Worm (Caenorhabditis elegans) whole organism, L3 larva: Measurements from ENCODE around the gene F26A1.7.

ENCODE experiments used
- daf-12 ChIP-seq: fragments of 150-350 bp; optimal IDR thresholded peaks from 2 replicates; lab custom pipeline; 2014; ENCODE audit warnings: missing biosample characterization, missing genetic modification reagents, missing genetic modification characterization
- elt-1 ChIP-seq: fragments of 150-350 bp; optimal IDR thresholded peaks from 2 replicates; lab custom pipeline; 2014; ENCODE audit warnings: missing biosample characterization, missing genetic modification characterization
- fos-1 ChIP-seq: fragments of 150-350 bp; optimal IDR thresholded peaks from 2 replicates; lab custom pipeline; 2014; ENCODE audit warnings: missing biosample characterization, missing genetic modification characterization
- lin-39 ChIP-seq: fragments of 150-350 bp; optimal IDR thresholded peaks from 2 replicates; lab custom pipeline; 2018; ENCODE audit warnings: missing biosample characterization, missing genetic modification reagents, missing genetic modification characterization
- mdl-1 ChIP-seq: fragments of 150-350 bp; optimal IDR thresholded peaks from 2 replicates; lab custom pipeline; 2014; ENCODE audit warnings: missing biosample characterization, missing genetic modification characterization
- nhr-11 ChIP-seq: fragments of 150-350 bp; optimal IDR thresholded peaks from 2 replicates; lab custom pipeline; 2014; ENCODE audit warnings: missing biosample characterization, missing genetic modification characterization
- nhr-12 ChIP-seq: fragments of 150-350 bp; optimal IDR thresholded peaks from 2 replicates; lab custom pipeline; 2014; ENCODE audit warnings: missing biosample characterization, missing genetic modification characterization
- nhr-23 ChIP-seq: fragments of 150-350 bp; optimal IDR thresholded peaks from 2 replicates; lab custom pipeline; 2014; ENCODE audit warnings: missing biosample characterization, missing genetic modification reagents, missing genetic modification characterization
- pqm-1 ChIP-seq: fragments of 150-350 bp; optimal IDR thresholded peaks from 2 replicates; lab custom pipeline; 2017; ENCODE audit warnings: missing biosample characterization, missing genetic modification characterization, inconsistent platforms
- tbx-2 ChIP-seq: sonication (generic microtip); optimal IDR thresholded peaks from 2 replicates; lab custom pipeline; 2016; ENCODE audit warnings: mild to moderate bottlenecking, missing genetic modification characterization, missing compliant biosample characterization
- unc-39 ChIP-seq: sonication (generic microtip); optimal IDR thresholded peaks from 4 replicates; lab custom pipeline; 2017; ENCODE audit warnings: missing biosample characterization, missing genetic modification characterization
- ztf-4 ChIP-seq: fragments of 150-350 bp; optimal IDR thresholded peaks from 2 replicates; lab custom pipeline; 2014; ENCODE audit warnings: missing biosample characterization, missing genetic modification characterization

DNA sequence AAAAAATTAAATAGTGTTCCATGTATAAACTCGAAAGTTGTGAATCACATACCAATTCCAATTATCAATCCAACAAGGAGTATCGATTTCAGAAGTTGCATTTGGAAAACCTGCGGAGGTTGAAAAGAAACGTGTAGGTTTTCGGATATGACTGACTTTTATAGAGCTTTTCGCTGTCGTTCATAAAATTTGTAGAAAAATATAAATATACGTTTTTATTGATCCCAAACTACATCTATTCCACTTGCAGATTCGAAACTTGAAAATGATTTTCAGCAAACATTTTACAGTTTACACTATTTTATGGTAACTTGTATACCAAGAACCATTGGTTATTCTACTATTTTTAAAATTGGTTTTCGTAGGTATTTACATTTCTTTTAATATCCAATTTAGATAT is 22.4 kb upstream of the F26A1.7 start, which contains the start of gene clec-156:
- TF ChIP-seq tbx-2 (tag; lab: Kevin White, UChicago) (no peak), nhr-11 (tag; lab: Kevin White, UChicago) (no peak), ztf-4 (tag; lab: Kevin White, UChicago) (no peak), nhr-12 (tag; lab: Kevin White, UChicago) (no peak), mdl-1 (tag; lab: Kevin White, UChicago) (no peak), nhr-23 (tag; lab: Kevin White, UChicago) (no peak), pqm-1 (tag; lab: Kevin White, UChicago) (no peak), unc-39 (no peak), elt-1 (tag; lab: Kevin White, UChicago) (no peak), fos-1 (tag; lab: Kevin White, UChicago) (no peak), daf-12 (tag; lab: Kevin White, UChicago) (no peak), lin-39 (tag; lab: Kevin White, UChicago) (no peak)
